Worm (Caenorhabditis elegans) whole organism, L4/young adult: ENCODE results near the gene C17A2.2.
"Not testable (repeated sequence)": the region's sequence is repeated elsewhere in the genome, so short reads cannot be mapped to it uniquely, and the experiment has no call there.

Experiments used
- dao-5 ChIP-seq: sonication (generic microtip); optimal IDR thresholded peaks from 2 replicates; lab custom pipeline; 2016; ENCODE audit warnings: missing genotype, missing genetic modification characterization, moderate library complexity, missing compliant biosample characterization
- him-1 ChIP-seq: sonication (generic microtip); optimal IDR thresholded peaks from 2 replicates; lab custom pipeline; 2016; ENCODE audit warnings: missing genotype, missing genetic modification reagents, missing genetic modification characterization, missing compliant biosample characterization

DNA sequence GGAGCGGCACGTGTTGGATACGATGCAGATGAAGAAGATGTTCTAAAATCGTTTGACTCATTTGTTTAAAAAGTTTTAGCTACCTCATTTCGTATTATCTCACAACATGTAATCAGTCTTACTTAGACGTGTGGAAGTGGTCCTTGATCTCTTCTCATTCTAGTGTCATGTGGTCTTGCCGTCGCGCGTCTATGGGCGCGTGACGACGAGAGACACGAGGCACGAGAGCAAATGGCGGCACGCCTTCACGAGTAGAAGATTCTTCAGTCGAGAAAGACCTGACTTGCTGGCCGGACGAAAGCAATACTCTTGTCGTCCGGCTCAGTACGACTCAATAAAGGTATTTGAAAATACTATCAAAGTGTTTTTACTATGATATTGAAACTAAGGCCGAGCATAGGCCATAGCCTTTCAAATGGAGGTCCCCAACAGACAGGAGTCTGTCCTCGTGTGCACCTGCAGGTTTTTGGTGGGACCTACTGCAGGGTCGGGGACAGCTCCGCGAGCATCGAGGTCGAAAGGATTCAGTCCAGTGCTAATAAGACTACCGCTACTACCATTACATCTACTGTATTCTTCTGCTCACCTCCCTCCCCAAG lies 29.8 kb upstream of the C17A2.2 start, which contains the start of gene fbxa-24:
- not testable (repeated sequence) for TF ChIP-seq dao-5, him-1 (tag; lab: Kevin White, UChicago)
